Fruit fly (Drosophila melanogaster): Measurements from ENCODE around the gene Fad2.

- TF ChIP-seq CG8478 (optimal IDR thresholded peaks at IDR 0.05) (no peak), CTCF (optimal IDR thresholded peaks at IDR 0.05) (no peak)
Measured at dm6 chr3L:11043650-11044049, 20.3 kb downstream of the Fad2 start.

All from S2 (cell line).